Worm (Caenorhabditis elegans): ENCODE measurements around the gene bath-15.

Gene bath-15

DNA sequence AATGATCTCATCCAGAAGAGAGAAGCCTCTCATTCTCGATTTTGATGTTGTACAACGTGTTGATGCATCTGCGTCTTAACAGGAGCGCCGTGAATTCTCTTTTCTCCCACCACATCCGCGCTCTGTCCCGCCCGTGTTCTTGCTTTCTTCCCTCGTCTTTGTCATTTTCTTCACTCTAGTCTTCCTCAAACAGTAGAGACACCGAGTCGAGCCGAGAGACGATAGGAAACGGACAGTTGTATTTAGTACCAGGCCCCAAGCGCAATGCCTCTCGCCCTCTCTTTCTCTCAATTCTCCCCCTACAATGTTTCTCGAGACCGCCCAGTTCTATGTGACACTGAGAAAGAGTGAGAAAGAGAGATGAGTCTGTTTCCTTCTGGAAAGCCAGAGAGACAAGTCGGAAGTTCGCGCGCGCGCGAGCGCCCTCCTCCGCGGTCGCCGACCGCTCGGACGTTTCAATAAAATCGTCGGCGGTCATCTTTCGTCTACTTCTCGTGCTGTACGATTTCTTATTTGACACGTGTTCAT lies 46.2 kb downstream of the bath-15 start, which contains the start of gene ZK112.4 (continued):
- no peak for TF ChIP-seq sea-2 (GFP tag; IDR thresholded peaks at IDR 0.05)
- peak; percentile 63; the same call in 1 of the 2 replicates for TF ChIP-seq egrh-3 (GFP tag; IDR thresholded peaks at IDR 0.05)
- peak; percentile 11 for TF ChIP-seq nhr-90 (tag; optimal IDR thresholded peaks at IDR 0.05)
- no peak for TF ChIP-seq Y53F4B.3 (GFP tag; IDR thresholded peaks at IDR 0.05)
- TF ChIP-seq hlh-12 (tag; optimal IDR thresholded peaks at IDR 0.05), result no peak
- TF ChIP-seq F22D6.2 (tag; optimal IDR thresholded peaks at IDR 0.05), result no peak
- TF ChIP-seq cebp-1 (GFP tag; IDR thresholded peaks at IDR 0.05), result no peak
- peak; percentile 39 for TF ChIP-seq cebp-1 (tag; optimal IDR thresholded peaks at IDR 0.05)
- TF ChIP-seq rcor-1 (GFP tag; IDR thresholded peaks at IDR 0.05), result no peak
- no peak for TF ChIP-seq T26A5.8 (tag; optimal IDR thresholded peaks at IDR 0.05)
- TF ChIP-seq snpc-4 (GFP tag; optimal IDR thresholded peaks at IDR 0.05), result no peak
- no peak for TF ChIP-seq snpc-4 (tag; optimal IDR thresholded peaks at IDR 0.05)
- TF ChIP-seq dpl-1 (GFP tag; optimal IDR thresholded peaks at IDR 0.05), result no peak
- TF ChIP-seq K12H6.12 (tag; optimal IDR thresholded peaks at IDR 0.05), result peak; percentile 64
- TF ChIP-seq ceh-79 (tag; optimal IDR thresholded peaks at IDR 0.05), result no peak
- TF ChIP-seq Y67H2A.10 (GFP tag; conservative IDR thresholded peaks at IDR 0.05), result no peak
- no peak for TF ChIP-seq tbp1 (GFP tag; optimal IDR thresholded peaks at IDR 0.05)
- TF ChIP-seq F37B4.10 (GFP tag; IDR thresholded peaks at IDR 0.05), result no peak
- TF ChIP-seq ztf-22 (GFP tag; optimal IDR thresholded peaks at IDR 0.05), result no peak
- no peak for TF ChIP-seq attf-6 (GFP tag; IDR thresholded peaks at IDR 0.05)
- no peak for TF ChIP-seq akir-1 (GFP tag; optimal IDR thresholded peaks at IDR 0.05)
- no peak for TF ChIP-seq mxl-1 (tag; optimal IDR thresholded peaks at IDR 0.05)
- 0 out of 2 replicates have a peak, but pooled peaks have one; percentile 21 for TF ChIP-seq hmg-1.2 (GFP tag; IDR thresholded peaks at IDR 0.05)
- no peak for TF ChIP-seq hlh-26 (GFP tag; conservative IDR thresholded peaks at IDR 0.05)
- TF ChIP-seq ztf-6 (GFP tag; IDR thresholded peaks at IDR 0.05), result no peak
- no peak for TF ChIP-seq die-1 (tag; optimal IDR thresholded peaks at IDR 0.05)
- peak in 1 of 3 experiments; percentile 49 for TF ChIP-seq lin-35 (GFP tag; optimal IDR thresholded peaks at IDR 0.05)
- no peak for TF ChIP-seq aptf-3 (GFP tag; IDR thresholded peaks at IDR 0.05)
- no peak for TF ChIP-seq efl-1 (GFP tag; optimal IDR thresholded peaks at IDR 0.05)
- 0 out of 2 replicates have a peak, but pooled peaks have one; percentile 48 for TF ChIP-seq Y56A3A.18 (GFP tag; IDR thresholded peaks at IDR 0.05)
- TF ChIP-seq F23B12.7 (tag; optimal IDR thresholded peaks at IDR 0.05; ENCODE audit: insufficient read depth), result no peak
- no peak for TF ChIP-seq him-1 (tag; optimal IDR thresholded peaks at IDR 0.05)
- TF ChIP-seq attf-3 (GFP tag; conservative IDR thresholded peaks at IDR 0.05), result no peak
- TF ChIP-seq snpc-3.4 (tag; optimal IDR thresholded peaks at IDR 0.05), result no peak
- TF ChIP-seq attf-5 (GFP tag; optimal IDR thresholded peaks at IDR 0.05), result peak; percentile 2
- no peak for TF ChIP-seq rec-8 (tag; optimal IDR thresholded peaks at IDR 0.05)
- no peak for TF ChIP-seq let-607 (tag; optimal IDR thresholded peaks at IDR 0.05)
- no peak for TF ChIP-seq ceh-58 (GFP tag; IDR thresholded peaks at IDR 0.05)
- peak; percentile 49 for TF ChIP-seq lin-40 (tag; optimal IDR thresholded peaks at IDR 0.05)
- no peak for TF ChIP-seq madf-8 (GFP tag; conservative IDR thresholded peaks at IDR 0.05)
- TF ChIP-seq nhr-179 (tag; optimal IDR thresholded peaks at IDR 0.05), result peak; percentile 28
- no peak for TF ChIP-seq lin-26 (GFP tag; IDR thresholded peaks at IDR 0.05)
- no peak for TF ChIP-seq B0261.1 (tag; optimal IDR thresholded peaks at IDR 0.05)
- TF ChIP-seq egl-18 (GFP tag; IDR thresholded peaks at IDR 0.05), result no peak
- TF ChIP-seq ceh-27 (GFP tag; optimal IDR thresholded peaks at IDR 0.05), result peak; percentile 47
- 0 out of 2 replicates have a peak, but pooled peaks have one; percentile 8 for TF ChIP-seq ceh-40 (GFP tag; IDR thresholded peaks at IDR 0.05)
- TF ChIP-seq tlf-1 (GFP tag; optimal IDR thresholded peaks at IDR 0.05), result no peak
- TF ChIP-seq hrde-1 (tag; optimal IDR thresholded peaks at IDR 0.05; ENCODE audit: borderline replicate concordance), result no peak
- TF ChIP-seq Y95B8A.8 (GFP tag; IDR thresholded peaks at IDR 0.05), result no peak

Data from whole organism, young adult.